Worm (Caenorhabditis elegans) whole organism, L4 larva: ENCODE results near the gene pro-1.

Source experiments
- D1046.2 ChIP-seq: fragments of 200-800 bp; sonication (Bioruptor generic); IDR thresholded peaks from 2 replicates; pipeline ENCODE4 v1.3.6; 2022; ENCODE audit warnings: missing genetic modification characterization, missing compliant biosample characterization
- F10B5.3 ChIP-seq: sonication (generic microtip); optimal IDR thresholded peaks from 2 replicates; lab custom pipeline; 2016; ENCODE audit warnings: mild to moderate bottlenecking, missing genetic modification characterization, missing compliant biosample characterization
- F44E2.7 ChIP-seq: fragments of 200-800 bp; sonication (Bioruptor generic); IDR thresholded peaks from 2 replicates; pipeline ENCODE4 v2.1.2; 2022; ENCODE audit warnings: missing genetic modification characterization, missing compliant biosample characterization
- F49E8.2 ChIP-seq: sonication (generic microtip); optimal IDR thresholded peaks from 2 replicates; lab custom pipeline; 2016; ENCODE audit warnings: missing compliant biosample characterization, mild to moderate bottlenecking, missing genetic modification characterization, borderline replicate concordance
- R02D3.7 ChIP-seq: fragments of 150-350 bp; sonication (generic microtip); optimal IDR thresholded peaks from 3 replicates; lab custom pipeline; 2014; ENCODE audit warnings: missing biosample characterization, missing genetic modification characterization
- Y5F2A.4 ChIP-seq: fragments of 200-800 bp; sonication (Bioruptor generic); optimal IDR thresholded peaks from 2 replicates; lab custom pipeline; 2018; ENCODE audit warnings: mild to moderate bottlenecking, missing genetic modification characterization, missing compliant biosample characterization
- ZK337.2 ChIP-seq: fragments of 200-800 bp; sonication (Bioruptor generic); IDR thresholded peaks from 2 replicates; pipeline ENCODE4 v1.3.6; 2022; ENCODE audit warnings: missing genetic modification reagents, missing genetic modification characterization, missing compliant biosample characterization
- aha-1 ChIP-seq: fragments of 150-350 bp; peaks from one replicate; lab custom pipeline; 2014; ENCODE audit warnings: missing biosample characterization, missing genetic modification characterization
- ama-1 ChIP-seq: fragments of 150-350 bp; optimal IDR thresholded peaks from 2 replicates; lab custom pipeline; 2014; ENCODE audit warnings: inconsistent platforms, mixed read lengths
- attf-4 ChIP-seq: sonication (generic microtip); optimal IDR thresholded peaks from 3 replicates; lab custom pipeline; 2017; ENCODE audit warnings: missing biosample characterization, missing genetic modification characterization
- ceh-32 ChIP-seq: sonication (generic microtip); optimal IDR thresholded peaks from 2 replicates; lab custom pipeline; 2016; ENCODE audit warnings: mild to moderate bottlenecking, missing genetic modification characterization, missing compliant biosample characterization; ENCODE audit not compliant: poor library complexity
- daf-16 ChIP-seq, 3 experiments: sonication (generic microtip); optimal IDR thresholded peaks; 2 replicates each; lab custom pipeline; 2016 to 2017; ENCODE audit warnings: missing genetic modification characterization in 3 of 3, missing genetic modification reagents in 3 of 3, mild to moderate bottlenecking in 2 of 3, missing compliant biosample characterization in 2 of 3, missing biosample characterization in 1 of 3, moderate library complexity in 1 of 3
- dmd-8 ChIP-seq: fragments of 200-800 bp; sonication (Bioruptor generic); IDR thresholded peaks from 2 replicates; pipeline ENCODE4 v1.3.6; 2022; ENCODE audit warnings: missing genetic modification characterization, missing compliant biosample characterization
- duxl-1 ChIP-seq: sonication (generic microtip); optimal IDR thresholded peaks from 2 replicates; lab custom pipeline; 2016; ENCODE audit warnings: mild to moderate bottlenecking, missing genetic modification characterization, moderate library complexity, missing compliant biosample characterization; ENCODE audit not compliant: poor library complexity
- dve-1 ChIP-seq: sonication (generic microtip); optimal IDR thresholded peaks from 2 replicates; lab custom pipeline; 2017; ENCODE audit warnings: antibody characterized with exemption, mild to moderate bottlenecking, missing genetic modification characterization, missing compliant biosample characterization; ENCODE audit not compliant: insufficient read depth
- egl-43 ChIP-seq: fragments of 200-800 bp; sonication (Bioruptor generic); IDR thresholded peaks from 2 replicates; pipeline ENCODE4 v1.3.6; 2022; ENCODE audit warnings: missing genetic modification reagents, missing genetic modification characterization, missing compliant biosample characterization
- fkh-10 ChIP-seq: fragments of 150-350 bp; optimal IDR thresholded peaks from 2 replicates; lab custom pipeline; 2014; ENCODE audit warnings: missing biosample characterization, missing genetic modification reagents, missing genetic modification characterization
- hlh-30 ChIP-seq: sonication (generic microtip); optimal IDR thresholded peaks from 2 replicates; lab custom pipeline; 2017; ENCODE audit warnings: antibody characterized with exemption, mild to moderate bottlenecking, missing genetic modification characterization, missing compliant biosample characterization; ENCODE audit not compliant: insufficient read depth
- lim-7 ChIP-seq: fragments of 200-800 bp; sonication (Bioruptor generic); IDR thresholded peaks from 2 replicates; pipeline ENCODE4 v1.3.6; 2022; ENCODE audit warnings: missing genetic modification characterization, missing compliant biosample characterization
- lin-38 ChIP-seq: fragments of 200-800 bp; sonication (Bioruptor generic); IDR thresholded peaks from 2 replicates; pipeline ENCODE4 v1.3.6; 2022; ENCODE audit warnings: missing genetic modification reagents, missing genetic modification characterization, missing compliant biosample characterization
- madf-5 ChIP-seq, 2 experiments: fragments of 200-800 bp; sonication (Bioruptor generic); IDR thresholded peaks; 2 replicates each; pipeline ENCODE4 v1.3.6; 2022; ENCODE audit warnings: missing compliant biosample characterization in 2 of 2, missing genetic modification characterization in 2 of 2
- madf-9 ChIP-seq: fragments of 200-800 bp; sonication (Bioruptor generic); conservative IDR thresholded peaks from 2 replicates; pipeline ENCODE4 v1.3.6; 2022; ENCODE audit warnings: missing genetic modification reagents, missing genetic modification characterization, missing compliant biosample characterization
- mdl-1 ChIP-seq, 2 experiments: fragments of 150-350 bp in 1 of 2; sonication (generic microtip) in 1 of 2; optimal IDR thresholded peaks; 2 replicates each; lab custom pipeline; 2014 to 2017; ENCODE audit warnings: missing biosample characterization in 2 of 2, missing genetic modification characterization in 2 of 2
- mep-1 ChIP-seq: fragments of 150-350 bp; sonication (generic microtip); optimal IDR thresholded peaks from 3 replicates; lab custom pipeline; 2014; ENCODE audit warnings: missing biosample characterization, missing genetic modification characterization
- nhr-102 ChIP-seq: sonication (generic microtip); optimal IDR thresholded peaks from 2 replicates; lab custom pipeline; 2016; ENCODE audit warnings: mild to moderate bottlenecking, missing genetic modification characterization, moderate library complexity, missing compliant biosample characterization
- nhr-11 ChIP-seq: fragments of 150-350 bp; optimal IDR thresholded peaks from 2 replicates; lab custom pipeline; 2014; ENCODE audit warnings: missing biosample characterization, missing genetic modification characterization
- nhr-111 ChIP-seq: fragments of 200-800 bp; sonication (Bioruptor generic); optimal IDR thresholded peaks from 2 replicates; lab custom pipeline; 2018; ENCODE audit warnings: mild to moderate bottlenecking, missing genetic modification characterization, missing compliant biosample characterization
- nhr-42 ChIP-seq: fragments of 200-800 bp; sonication (Bioruptor generic); IDR thresholded peaks from 2 replicates; pipeline ENCODE4 v1.3.6; 2022; ENCODE audit warnings: missing genetic modification characterization, missing compliant biosample characterization
- php-3 ChIP-seq: fragments of 200-800 bp; sonication (Bioruptor generic); IDR thresholded peaks from 2 replicates; pipeline ENCODE4 v1.3.6; 2022; ENCODE audit warnings: missing genetic modification reagents, missing genetic modification characterization, missing compliant biosample characterization
- rbr-2 ChIP-seq: sonication (generic microtip); optimal IDR thresholded peaks from 2 replicates; lab custom pipeline; 2016; ENCODE audit warnings: missing genotype, missing genetic modification characterization, missing compliant biosample characterization
- sdz-12 ChIP-seq: fragments of 200-800 bp; sonication (Bioruptor generic); optimal IDR thresholded peaks from 2 replicates; lab custom pipeline; 2018; ENCODE audit warnings: mild to moderate bottlenecking, missing genetic modification characterization, missing compliant biosample characterization
- set-16 ChIP-seq: fragments of 200-800 bp; sonication (Bioruptor generic); IDR thresholded peaks from 2 replicates; pipeline ENCODE4 v1.3.6; 2022; ENCODE audit warnings: missing genetic modification reagents, missing genetic modification characterization, missing compliant biosample characterization
- spr-1 ChIP-seq: sonication (generic microtip); optimal IDR thresholded peaks from 2 replicates; lab custom pipeline; 2016; ENCODE audit warnings: mild to moderate bottlenecking, missing genetic modification characterization, missing compliant biosample characterization
- unc-39 ChIP-seq: sonication (generic microtip); optimal IDR thresholded peaks from 2 replicates; lab custom pipeline; 2017; ENCODE audit warnings: missing biosample characterization, missing genetic modification characterization
- unc-62 ChIP-seq, 3 experiments: fragments of 150-350 bp in 1 of 3; sonication (generic microtip); optimal IDR thresholded peaks in 2 of 3; peaks in 1 of 3; 1 replicate in 1 of 3; 2 replicates in 2 of 3; lab custom pipeline; 2014 to 2017; ENCODE audit warnings: missing biosample characterization in 3 of 3, missing genetic modification characterization in 3 of 3, missing genetic modification reagents in 3 of 3, missing genotype in 1 of 3

pro-1 gene

DNA sequence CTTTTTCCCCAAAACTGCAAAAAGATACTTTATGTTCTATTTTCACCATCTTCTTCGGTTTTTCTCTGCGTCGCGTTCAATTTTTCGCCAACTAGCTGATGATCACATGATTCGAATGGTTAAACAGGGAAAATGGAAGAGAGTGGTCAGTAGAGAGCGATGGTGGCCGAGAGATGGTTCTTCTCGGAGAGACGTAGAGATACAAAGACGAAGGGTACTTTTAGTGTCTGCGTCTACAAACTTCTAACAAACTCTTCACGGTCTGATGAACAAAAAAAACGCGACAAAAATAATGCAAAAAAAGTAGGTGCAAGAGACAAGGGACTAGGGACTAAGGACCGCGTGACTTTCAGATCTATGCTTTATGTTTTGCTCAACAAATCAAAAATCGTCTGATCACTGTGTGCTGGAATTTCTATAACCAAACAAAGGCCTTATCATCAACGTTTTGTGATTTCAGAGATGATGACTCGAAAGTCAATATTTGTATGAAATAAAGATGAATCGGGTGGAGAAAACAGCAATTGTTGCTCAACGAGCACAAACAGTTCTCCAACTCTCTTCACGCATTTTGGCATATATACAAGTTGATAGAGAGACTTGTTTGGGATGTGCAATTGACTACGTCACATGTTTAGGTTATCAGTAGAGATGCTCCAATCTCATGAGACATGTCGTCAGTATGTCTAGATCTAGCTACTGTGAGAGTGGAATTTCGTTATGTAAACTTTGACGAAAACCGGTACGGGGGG lies 10.4 kb upstream of the pro-1 start (continued):
- TF ChIP-seq R02D3.7 (no peak), sdz-12 (GFP tag; lab: Kevin White, UChicago) (peak; percentile 7), nhr-111 (GFP tag; lab: Kevin White, UChicago) (no peak), fkh-10 (GFP tag; lab: Kevin White, UChicago) (peak; percentile 91), daf-16 (GFP tag; optimal IDR thresholded peaks at IDR 0.05; lab: Kevin White, UChicago) (peak in 1 of 2 experiments; percentile 79), daf-16 (tag; optimal IDR thresholded peaks at IDR 0.05; lab: Kevin White, UChicago) (peak; percentile 86), set-16 (GFP tag; lab: Robert Waterston, UW) (peak; percentile 55), unc-39 (tag; lab: Kevin White, UChicago) (no peak), nhr-42 (GFP tag; lab: Robert Waterston, UW) (peak; percentile 60; the same call in 1 of the 2 replicates), nhr-102 (tag; lab: Kevin White, UChicago) (peak; percentile 72), spr-1 (tag; lab: Kevin White, UChicago) (peak; percentile 63), egl-43 (peak; percentile 77), lim-7 (GFP tag; lab: Robert Waterston, UW) (0 out of 2 replicates have a peak, but pooled peaks have one; percentile 18), F49E8.2 (tag; lab: Kevin White, UChicago) (no peak), php-3 (GFP tag; lab: Robert Waterston, UW) (peak; percentile 40), ZK337.2 (GFP tag; lab: Robert Waterston, UW) (peak; percentile 6; the same call in 1 of the 2 replicates), dve-1 (tag; lab: Kevin White, UChicago) (peak; percentile 96), D1046.2 (no peak)

DNA sequence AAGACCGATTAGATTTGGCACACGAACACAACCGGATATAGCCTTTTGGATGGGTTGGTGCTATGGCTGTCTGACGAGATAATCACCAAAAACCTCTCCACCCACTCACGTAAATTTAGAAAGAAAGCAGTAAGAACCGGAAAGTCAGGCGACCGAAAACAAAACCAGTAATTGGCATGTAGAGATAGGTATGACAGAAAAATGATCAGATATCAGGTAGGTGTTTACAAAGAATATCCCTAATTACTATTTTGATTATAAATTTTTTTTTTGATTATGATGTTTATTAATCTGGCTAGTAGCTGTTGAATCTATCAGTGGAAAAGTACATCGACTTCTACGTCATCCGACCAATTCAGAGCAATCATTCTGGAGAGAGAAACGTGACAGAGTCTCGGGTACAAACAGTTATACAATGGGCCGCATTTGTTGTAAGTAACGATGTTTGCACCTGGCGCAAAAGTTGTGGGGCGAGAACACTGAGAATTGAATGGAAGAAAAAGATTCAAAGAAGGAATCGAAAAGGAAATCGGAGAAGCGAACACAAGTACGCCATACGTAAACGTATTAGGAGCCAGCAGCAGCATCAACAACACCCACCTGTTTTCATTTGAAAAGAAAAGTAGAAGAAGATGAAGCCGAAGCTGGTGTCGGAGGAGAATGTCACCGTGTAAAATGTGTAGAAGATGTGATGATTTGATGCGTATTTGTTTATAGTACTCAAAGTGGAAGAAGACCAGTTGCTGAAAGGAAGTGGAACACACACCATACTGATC lies 9.3 kb upstream of the pro-1 start:
- TF ChIP-seq attf-4 (tag; lab: Kevin White, UChicago) (no peak), ceh-32 (tag; lab: Kevin White, UChicago) (no peak), madf-9 (GFP tag; lab: Robert Waterston, UW) (0 out of 2 replicates have a peak, but pooled peaks have one; percentile 16), Y5F2A.4 (GFP tag; lab: Kevin White, UChicago) (no peak), php-3 (GFP tag; lab: Robert Waterston, UW) (no peak), hlh-30 (peak; percentile 14), madf-5 (GFP tag; IDR thresholded peaks at IDR 0.05; lab: Robert Waterston, UW) (0 out of 4 replicates have a peak, but pooled peaks of 1 of the 2 experiments have one; percentile 7), rbr-2 (tag; lab: Kevin White, UChicago) (peak; percentile 14), unc-62 (GFP tag; optimal IDR thresholded peaks at IDR 0.05 in 1 of 2; lab: Kevin White, UChicago) (peak in 1 of 2 experiments; percentile 91), unc-62 (tag; optimal IDR thresholded peaks at IDR 0.05; lab: Kevin White, UChicago) (no peak), nhr-42 (GFP tag; lab: Robert Waterston, UW) (no peak), dmd-8 (GFP tag; lab: Robert Waterston, UW) (no peak), F10B5.3 (no peak), dve-1 (tag; lab: Kevin White, UChicago) (no peak), duxl-1 (tag; lab: Kevin White, UChicago) (no peak), lim-7 (GFP tag; lab: Robert Waterston, UW) (no peak), spr-1 (tag; lab: Kevin White, UChicago) (no peak), ama-1 (lab: Kevin White, UChicago) (peak; percentile 79), mdl-1 (tag; optimal IDR thresholded peaks at IDR 0.05; lab: Kevin White, UChicago) (peak in 1 of 2 experiments; percentile 15), fkh-10 (GFP tag; lab: Kevin White, UChicago) (no peak), R02D3.7 (no peak), F44E2.7 (no peak), nhr-11 (tag; lab: Kevin White, UChicago) (peak; percentile 25), lin-38 (GFP tag; lab: Robert Waterston, UW) (no peak; the same call in 1 of the 2 replicates), mep-1 (tag; lab: Kevin White, UChicago) (peak; percentile 31), aha-1 (tag; lab: Kevin White, UChicago) (peak; percentile 92)
- TF ChIP-seq, all 104 proteins: peak for 10
